Worm (Caenorhabditis elegans) whole organism, young adult: ENCODE measurements around the gene srh-123.

Source experiments
- F22D6.2 ChIP-seq: sonication (generic microtip); optimal IDR thresholded peaks from 2 replicates; lab custom pipeline; 2016; ENCODE audit warnings: mild to moderate bottlenecking, missing genetic modification characterization, missing compliant biosample characterization
- F33H1.4 ChIP-seq: fragments of 200-800 bp; sonication (Bioruptor generic); IDR thresholded peaks from 2 replicates; pipeline ENCODE4 v1.3.6; 2022; ENCODE audit warnings: missing genetic modification reagents, missing genetic modification characterization, missing compliant biosample characterization
- K12H6.12 ChIP-seq: fragments of 200-800 bp; sonication (Bioruptor generic); optimal IDR thresholded peaks from 2 replicates; lab custom pipeline; 2018; ENCODE audit warnings: mild to moderate bottlenecking, missing genetic modification characterization, missing compliant biosample characterization
- Y53F4B.3 ChIP-seq: fragments of 200-800 bp; sonication (Bioruptor generic); IDR thresholded peaks from 2 replicates; pipeline ENCODE4 v1.3.6; 2022; ENCODE audit warnings: missing genetic modification reagents, missing genetic modification characterization, missing compliant biosample characterization
- Y53G8AR.9 ChIP-seq: fragments of 200-800 bp; sonication (Bioruptor generic); conservative IDR thresholded peaks from 2 replicates; pipeline ENCODE4 v1.3.6; 2022; ENCODE audit warnings: missing genetic modification reagents, missing genetic modification characterization, missing compliant biosample characterization
- Y67H2A.10 ChIP-seq: fragments of 200-800 bp; sonication (Bioruptor generic); conservative IDR thresholded peaks from 2 replicates; pipeline ENCODE4 v1.3.6; 2022; ENCODE audit warnings: missing genetic modification reagents, missing genetic modification characterization, missing compliant biosample characterization
- ama-1 ChIP-seq, 3 experiments: fragments of 150-350 bp in 1 of 3; sonication (generic microtip) in 2 of 3; optimal IDR thresholded peaks; 2 replicates each; lab custom pipeline; 2014 to 2018; ENCODE audit warnings: missing biosample characterization in 2 of 3, missing genetic modification characterization in 2 of 3, missing genetic modification reagents in 2 of 3
- aptf-3 ChIP-seq: fragments of 200-800 bp; sonication (Bioruptor generic); IDR thresholded peaks from 2 replicates; pipeline ENCODE4 v1.3.6; 2022; ENCODE audit warnings: missing genetic modification characterization, missing compliant biosample characterization
- attf-6 ChIP-seq: fragments of 200-800 bp; sonication (Bioruptor generic); IDR thresholded peaks from 2 replicates; pipeline ENCODE4 v1.3.6; 2022; ENCODE audit warnings: missing genetic modification reagents, missing genetic modification characterization, missing compliant biosample characterization
- ceh-58 ChIP-seq: fragments of 200-800 bp; sonication (Bioruptor generic); IDR thresholded peaks from 2 replicates; pipeline ENCODE4 v1.3.6; 2022; ENCODE audit warnings: missing genetic modification characterization, missing compliant biosample characterization
- ceh-79 ChIP-seq: sonication (generic microtip); optimal IDR thresholded peaks from 2 replicates; lab custom pipeline; 2017; ENCODE audit warnings: mild to moderate bottlenecking, missing genetic modification characterization, missing compliant biosample characterization
- die-1 ChIP-seq: sonication (generic microtip); optimal IDR thresholded peaks from 2 replicates; lab custom pipeline; 2016; ENCODE audit warnings: missing genotype, mild to moderate bottlenecking, missing genetic modification characterization, missing compliant biosample characterization
- dox-1 ChIP-seq: fragments of 200-800 bp; sonication (Bioruptor generic); IDR thresholded peaks from 2 replicates; pipeline ENCODE4 v1.3.6; 2022; ENCODE audit warnings: missing genetic modification reagents, missing genetic modification characterization, missing compliant biosample characterization
- dpl-1 ChIP-seq: fragments of 150-350 bp; optimal IDR thresholded peaks from 2 replicates; lab custom pipeline; 2014; ENCODE audit warnings: missing biosample characterization, missing genetic modification reagents, missing genetic modification characterization
- ets-4 ChIP-seq: fragments of 200-800 bp; sonication (Bioruptor generic); optimal IDR thresholded peaks from 2 replicates; lab custom pipeline; 2018; ENCODE audit warnings: mild to moderate bottlenecking, missing genetic modification characterization, missing compliant biosample characterization
- gei-17 ChIP-seq: fragments of 200-800 bp; sonication (Bioruptor generic); optimal IDR thresholded peaks from 2 replicates; lab custom pipeline; 2018; ENCODE audit warnings: mild to moderate bottlenecking, missing genetic modification characterization, missing compliant biosample characterization
- hmg-20 ChIP-seq: fragments of 200-800 bp; sonication (Bioruptor generic); IDR thresholded peaks from 2 replicates; pipeline ENCODE4 v1.3.6; 2022; ENCODE audit warnings: missing genetic modification reagents, missing genetic modification characterization, missing compliant biosample characterization
- hrde-1 ChIP-seq: sonication (generic microtip); optimal IDR thresholded peaks from 2 replicates; lab custom pipeline; 2016; ENCODE audit warnings: missing genetic modification characterization, mild to moderate bottlenecking, missing compliant biosample characterization, moderate library complexity, missing genotype, missing genetic modification reagents, borderline replicate concordance
- hsf-1 ChIP-seq: fragments of 200-800 bp; sonication (Bioruptor generic); IDR thresholded peaks from 2 replicates; pipeline ENCODE4 v1.3.6; 2022; ENCODE audit warnings: missing genetic modification reagents, missing genetic modification characterization, missing compliant biosample characterization
- let-526 ChIP-seq: fragments of 200-800 bp; sonication (Bioruptor generic); IDR thresholded peaks from 2 replicates; pipeline ENCODE4 v1.3.6; 2022; ENCODE audit warnings: missing genetic modification reagents, missing genetic modification characterization, missing compliant biosample characterization
- lin-40 ChIP-seq: sonication (generic microtip); optimal IDR thresholded peaks from 2 replicates; lab custom pipeline; 2016; ENCODE audit warnings: missing genetic modification characterization, mild to moderate bottlenecking, missing compliant biosample characterization, missing genotype, missing genetic modification reagents
- lir-1 ChIP-seq: fragments of 200-800 bp; sonication (Bioruptor generic); conservative IDR thresholded peaks from 2 replicates; pipeline ENCODE4 v1.3.6; 2022; ENCODE audit warnings: missing genetic modification reagents, missing genetic modification characterization, missing compliant biosample characterization
- lsy-27 ChIP-seq: sonication (generic microtip); optimal IDR thresholded peaks from 2 replicates; lab custom pipeline; 2017; ENCODE audit warnings: missing genetic modification characterization, mild to moderate bottlenecking, missing compliant biosample characterization, antibody characterized with exemption, missing genotype, borderline replicate concordance; ENCODE audit not compliant: insufficient read depth
- mcd-1 ChIP-seq: fragments of 200-800 bp; sonication (Bioruptor generic); IDR thresholded peaks from 2 replicates; pipeline ENCODE4 v1.3.6; 2022; ENCODE audit warnings: missing genetic modification reagents, missing genetic modification characterization, missing compliant biosample characterization
- nhr-120 ChIP-seq: fragments of 200-800 bp; sonication (Bioruptor generic); IDR thresholded peaks from 2 replicates; pipeline ENCODE4 v1.3.6; 2022; ENCODE audit warnings: missing genetic modification characterization, missing compliant biosample characterization
- nhr-80 ChIP-seq: sonication (generic microtip); optimal IDR thresholded peaks from 2 replicates; lab custom pipeline; 2016; ENCODE audit warnings: missing genetic modification characterization, missing compliant biosample characterization
- pha-4 ChIP-seq: fragments of 150-350 bp; sonication (generic microtip); optimal IDR thresholded peaks from 2 replicates; lab custom pipeline; 2014; ENCODE audit warnings: missing biosample characterization, missing genetic modification reagents, missing genetic modification characterization
- rpc-1 ChIP-seq, 2 experiments: fragments of 150-350 bp in 1 of 2; sonication (generic microtip) in 1 of 2; optimal IDR thresholded peaks; 2 replicates each; lab custom pipeline; 2014 to 2018; ENCODE audit warnings: missing biosample characterization in 1 of 2, missing genetic modification characterization in 1 of 2, missing genetic modification reagents in 1 of 2, missing genotype in 1 of 2
- sdz-38 ChIP-seq: sonication (generic microtip); optimal IDR thresholded peaks from 2 replicates; lab custom pipeline; 2016; ENCODE audit warnings: missing genotype, missing genetic modification characterization, missing compliant biosample characterization
- sea-2 ChIP-seq: fragments of 200-800 bp; sonication (Bioruptor generic); IDR thresholded peaks from 2 replicates; pipeline ENCODE4 v1.3.6; 2022; ENCODE audit warnings: missing genetic modification characterization, missing compliant biosample characterization
- snpc-1.3 ChIP-seq: sonication (generic microtip); optimal IDR thresholded peaks from 2 replicates; lab custom pipeline; 2017; ENCODE audit warnings: missing genetic modification characterization, mild to moderate bottlenecking, missing compliant biosample characterization, antibody characterized with exemption, moderate library complexity, missing genotype, missing genetic modification reagents; ENCODE audit not compliant: insufficient read depth
- sptf-2 ChIP-seq: fragments of 200-800 bp; sonication (Bioruptor generic); optimal IDR thresholded peaks from 2 replicates; lab custom pipeline; 2018; ENCODE audit warnings: mild to moderate bottlenecking, missing genetic modification characterization, missing compliant biosample characterization
- tbp1 ChIP-seq: fragments of 200-800 bp; sonication (Bioruptor generic); optimal IDR thresholded peaks from 2 replicates; lab custom pipeline; 2018; ENCODE audit warnings: mild to moderate bottlenecking, missing genetic modification characterization, missing compliant biosample characterization
- unc-130 ChIP-seq: sonication (generic microtip); optimal IDR thresholded peaks from 2 replicates; lab custom pipeline; 2016; ENCODE audit warnings: missing genetic modification reagents, missing genetic modification characterization, missing compliant biosample characterization
- zfh-2 ChIP-seq: fragments of 200-800 bp; sonication (Bioruptor generic); conservative IDR thresholded peaks from 2 replicates; pipeline ENCODE4 v1.3.6; 2022; ENCODE audit warnings: missing genetic modification reagents, missing genetic modification characterization, missing compliant biosample characterization
- zim-3 ChIP-seq: sonication (generic microtip); optimal IDR thresholded peaks from 2 replicates; lab custom pipeline; 2017; ENCODE audit warnings: mild to moderate bottlenecking, missing genetic modification characterization, moderate library complexity, missing compliant biosample characterization
- ztf-28 ChIP-seq: fragments of 200-800 bp; sonication (Bioruptor generic); IDR thresholded peaks from 2 replicates; pipeline ENCODE4 v1.3.6; 2022; ENCODE audit warnings: missing genetic modification reagents, missing genetic modification characterization, missing compliant biosample characterization
- ztf-6 ChIP-seq: fragments of 200-800 bp; sonication (Bioruptor generic); IDR thresholded peaks from 2 replicates; pipeline ENCODE4 v1.3.6; 2022; ENCODE audit warnings: missing genetic modification reagents, missing genetic modification characterization, missing compliant biosample characterization

Gene srh-123

ce11 chrV:17496071-17496470 is 22.3 kb downstream of the srh-123 start, which contains the start of gene srh-118:
TSS of gene srh-118 (minus strand) at chrV:17496171.
- TF ChIP-seq ceh-58 (GFP tag; lab: Robert Waterston, UW) (no peak), F22D6.2 (tag; lab: Kevin White, UChicago) (no peak), die-1 (tag; lab: Kevin White, UChicago) (no peak)
- TF ChIP-seq, all 124 proteins: peak for 0

ce11 chrV:17500055-17500454 is 26.3 kb downstream of the srh-123 start:
- TF ChIP-seq Y53F4B.3 (GFP tag; lab: Robert Waterston, UW) (no peak), unc-130 (GFP tag; lab: Kevin White, UChicago) (no peak), nhr-120 (GFP tag; lab: Robert Waterston, UW) (0 out of 2 replicates have a peak, but pooled peaks have one; percentile 52), zfh-2 (GFP tag; lab: Robert Waterston, UW) (peak; percentile 74), ceh-58 (GFP tag; lab: Robert Waterston, UW) (0 out of 2 replicates have a peak, but pooled peaks have one; percentile 17)

ce11 chrV:17506289-17506688 is 32.5 kb downstream of the srh-123 start, which contains the start of gene srw-31:
TSS of gene srw-31 (plus strand) at chrV:17506589.
- TF ChIP-seq tbp1: no peak

ce11 chrV:17508493-17508892 is 34.7 kb downstream of the srh-123 start, which contains the start of gene srw-32:
TSS of gene srw-32 (plus strand) at chrV:17508793.
- TF ChIP-seq ztf-6 (GFP tag; lab: Robert Waterston, UW) (no peak), lir-1 (GFP tag; lab: Robert Waterston, UW) (no peak), sea-2 (no peak), Y67H2A.10 (GFP tag; lab: Robert Waterston, UW) (no peak), zim-3 (tag; lab: Kevin White, UChicago) (no peak), gei-17 (GFP tag; lab: Kevin White, UChicago) (no peak)

- TF ChIP-seq ceh-79 (tag; lab: Kevin White, UChicago): no peak
- TF ChIP-seq zfh-2 (GFP tag; lab: Robert Waterston, UW): peak; percentile 70; the same call in 1 of the 2 replicates
- no peak for TF ChIP-seq ama-1 (optimal IDR thresholded peaks at IDR 0.05; lab: Kevin White, UChicago)
- TF ChIP-seq ama-1 (GFP tag; optimal IDR thresholded peaks at IDR 0.05; lab: Kevin White, UChicago): no peak
- TF ChIP-seq dox-1: no peak
- 0 out of 2 replicates have a peak, but pooled peaks have one; percentile 18 for TF ChIP-seq ztf-28
Observed at ce11 chrV:17512763-17513162, 39.0 kb downstream of the srh-123 start.

ce11 chrV:17513831-17514230 is 40.0 kb downstream of the srh-123 start:
- TF ChIP-seq hmg-20 (GFP tag; lab: Robert Waterston, UW) (no peak), mcd-1 (GFP tag; lab: Robert Waterston, UW) (no peak), F33H1.4 (GFP tag; lab: Robert Waterston, UW) (no peak), Y53G8AR.9 (GFP tag; lab: Robert Waterston, UW) (no peak), lin-40 (tag; lab: Kevin White, UChicago) (no peak), sdz-38 (tag; lab: Kevin White, UChicago) (no peak), snpc-1.3 (tag; lab: Kevin White, UChicago) (no peak), nhr-80 (tag; lab: Kevin White, UChicago) (no peak), aptf-3 (GFP tag; lab: Robert Waterston, UW) (no peak), let-526 (no peak), attf-6 (GFP tag; lab: Robert Waterston, UW) (peak; percentile 67; the same call in 1 of the 2 replicates), sptf-2 (GFP tag; lab: Kevin White, UChicago) (no peak), lsy-27 (no peak), F22D6.2 (tag; lab: Kevin White, UChicago) (no peak), hrde-1 (tag; lab: Kevin White, UChicago) (peak; percentile 50), ets-4 (GFP tag; lab: Kevin White, UChicago) (no peak), die-1 (tag; lab: Kevin White, UChicago) (no peak), hsf-1 (no peak), ceh-58 (GFP tag; lab: Robert Waterston, UW) (no peak), ztf-6 (GFP tag; lab: Robert Waterston, UW) (no peak), rpc-1 (optimal IDR thresholded peaks at IDR 0.05; lab: Kevin White, UChicago) (peak; percentile 47), rpc-1 (tag; optimal IDR thresholded peaks at IDR 0.05; lab: Kevin White, UChicago) (peak; percentile 79), K12H6.12 (tag; lab: Kevin White, UChicago) (no peak), pha-4 (no peak), dpl-1 (GFP tag; lab: Kevin White, UChicago) (no peak)
